Fruit fly (Drosophila melanogaster) whole organism, pupa: ENCODE results near the gene CG11034.

Source experiments
- CG10348 ChIP-seq: fragments of 200-800 bp; sonication (Bioruptor generic); IDR thresholded peaks from 2 replicates; pipeline ENCODE4 v1.3.6; 2022; ENCODE audit warnings: missing biosample characterization, missing genetic modification characterization
- CG32121 ChIP-seq: fragments of 200-800 bp; sonication (Bioruptor generic); IDR thresholded peaks from 2 replicates; pipeline ENCODE4 v1.3.6; 2022; ENCODE audit warnings: missing biosample characterization, missing genetic modification characterization
- EcR ChIP-seq: fragments of 200-800 bp; sonication (Bioruptor generic); optimal IDR thresholded peaks from 3 replicates; lab custom pipeline; 2019; ENCODE audit warnings: missing biosample characterization, missing genetic modification characterization, mild to moderate bottlenecking, moderate library complexity, missing genetic modification reagents
- Pif1B ChIP-seq: fragments of 200-800 bp; sonication (Bioruptor generic); optimal IDR thresholded peaks from 3 replicates; lab custom pipeline; 2016; ENCODE audit warnings: missing biosample characterization, missing genetic modification characterization

dm6 chr2L:5771179-5771578, 34.0 kb upstream of the CG11034 start:
- TF ChIP-seq CG10348 (no peak), EcR (no peak), CG32121 (GFP tag; lab: Robert Waterston, UW) (no peak), Pif1B (GFP tag; lab: Kevin White, UChicago) (no peak)
